Worm (Caenorhabditis elegans) whole organism, L3 larva: Measurements from ENCODE around the gene Y41C4A.11.
A peak's percentile ranks its signal among the peaks of the same experiment; 100 is the strongest.

Experiments used
- aly-2 ChIP-seq: fragments of 150-350 bp; optimal IDR thresholded peaks from 2 replicates; lab custom pipeline; 2014; ENCODE audit warnings: missing biosample characterization, missing genetic modification characterization
- ama-1 ChIP-seq: fragments of 150-350 bp; optimal IDR thresholded peaks from 2 replicates; lab custom pipeline; 2018
- ceh-28 ChIP-seq: fragments of 150-350 bp; optimal IDR thresholded peaks from 2 replicates; lab custom pipeline; 2014; ENCODE audit warnings: missing biosample characterization, missing genetic modification reagents, missing genetic modification characterization
- ceh-82 ChIP-seq: fragments of 150-350 bp; optimal IDR thresholded peaks from 2 replicates; lab custom pipeline; 2014; ENCODE audit warnings: missing biosample characterization, missing genetic modification characterization
- ceh-9 ChIP-seq: sonication (generic microtip); optimal IDR thresholded peaks from 2 replicates; lab custom pipeline; 2018; ENCODE audit warnings: missing biosample characterization, missing genetic modification characterization
- daf-12 ChIP-seq: fragments of 150-350 bp; optimal IDR thresholded peaks from 2 replicates; lab custom pipeline; 2014; ENCODE audit warnings: missing biosample characterization, missing genetic modification reagents, missing genetic modification characterization
- egl-5 ChIP-seq: fragments of 150-350 bp; optimal IDR thresholded peaks from 2 replicates; lab custom pipeline; 2017; ENCODE audit warnings: missing biosample characterization, missing genetic modification reagents, missing genetic modification characterization, inconsistent platforms
- elt-1 ChIP-seq: fragments of 150-350 bp; optimal IDR thresholded peaks from 2 replicates; lab custom pipeline; 2014; ENCODE audit warnings: missing biosample characterization, missing genetic modification characterization
- elt-2 ChIP-seq: sonication (generic microtip); optimal IDR thresholded peaks from 2 replicates; lab custom pipeline; 2016; ENCODE audit warnings: missing genetic modification reagents, mild to moderate bottlenecking, missing genetic modification characterization, missing compliant biosample characterization
- elt-3 ChIP-seq, 3 experiments: fragments of 150-350 bp in 1 of 3; sonication (generic microtip) in 2 of 3; optimal IDR thresholded peaks; 2 replicates in 2 of 3; 4 replicates in 1 of 3; lab custom pipeline; 2014 to 2017; ENCODE audit warnings: missing biosample characterization in 3 of 3, missing genetic modification characterization in 3 of 3
- eor-1 ChIP-seq, 2 experiments: fragments of 150-350 bp; optimal IDR thresholded peaks; 2 replicates each; lab custom pipeline; 2014 to 2018; ENCODE audit warnings: missing biosample characterization in 2 of 2, missing genetic modification characterization in 2 of 2
- fos-1 ChIP-seq: fragments of 150-350 bp; optimal IDR thresholded peaks from 2 replicates; lab custom pipeline; 2014; ENCODE audit warnings: missing biosample characterization, missing genetic modification characterization
- hmg-11 ChIP-seq: sonication (generic microtip); optimal IDR thresholded peaks from 2 replicates; lab custom pipeline; 2016; ENCODE audit warnings: missing genetic modification characterization, missing compliant biosample characterization
- jun-1 ChIP-seq: fragments of 150-350 bp; optimal IDR thresholded peaks from 2 replicates; lab custom pipeline; 2014; ENCODE audit warnings: missing biosample characterization, missing genetic modification reagents, missing genetic modification characterization
- lin-15B ChIP-seq: fragments of 150-350 bp; optimal IDR thresholded peaks from 2 replicates; lab custom pipeline; 2014; ENCODE audit warnings: missing biosample characterization, missing genetic modification characterization
- lsy-12 ChIP-seq: sonication (generic microtip); optimal IDR thresholded peaks from 2 replicates; lab custom pipeline; 2016; ENCODE audit warnings: mild to moderate bottlenecking, missing genetic modification characterization, missing compliant biosample characterization
- nfya-1 ChIP-seq: sonication (generic microtip); optimal IDR thresholded peaks from 2 replicates; lab custom pipeline; 2017; ENCODE audit warnings: missing genetic modification characterization, mild to moderate bottlenecking, missing compliant biosample characterization, antibody characterized with exemption, moderate library complexity; ENCODE audit not compliant: insufficient read depth
- nhr-11 ChIP-seq: fragments of 150-350 bp; optimal IDR thresholded peaks from 2 replicates; lab custom pipeline; 2014; ENCODE audit warnings: missing biosample characterization, missing genetic modification characterization
- nhr-23 ChIP-seq: fragments of 150-350 bp; optimal IDR thresholded peaks from 2 replicates; lab custom pipeline; 2014; ENCODE audit warnings: missing biosample characterization, missing genetic modification reagents, missing genetic modification characterization
- nhr-237 ChIP-seq: fragments of 150-350 bp; optimal IDR thresholded peaks from 2 replicates; lab custom pipeline; 2014; ENCODE audit warnings: missing biosample characterization, missing genetic modification characterization
- nhr-28 ChIP-seq: fragments of 150-350 bp; optimal IDR thresholded peaks from 2 replicates; lab custom pipeline; 2014; ENCODE audit warnings: missing biosample characterization, missing genetic modification characterization
- nhr-67 ChIP-seq: fragments of 150-350 bp; optimal IDR thresholded peaks from 2 replicates; lab custom pipeline; 2014; ENCODE audit warnings: missing biosample characterization, missing genetic modification characterization
- nhr-77 ChIP-seq: fragments of 150-350 bp; optimal IDR thresholded peaks from 2 replicates; lab custom pipeline; 2014; ENCODE audit warnings: missing biosample characterization, missing genetic modification characterization
- pqm-1 ChIP-seq: fragments of 150-350 bp; optimal IDR thresholded peaks from 2 replicates; lab custom pipeline; 2017; ENCODE audit warnings: missing biosample characterization, missing genetic modification characterization, inconsistent platforms
- sea-2 ChIP-seq: fragments of 150-350 bp; sonication (generic microtip); optimal IDR thresholded peaks from 4 replicates; lab custom pipeline; 2014; ENCODE audit warnings: missing biosample characterization, missing genetic modification reagents, missing genetic modification characterization
- skn-1 ChIP-seq: fragments of 150-350 bp; optimal IDR thresholded peaks from 2 replicates; lab custom pipeline; 2014; ENCODE audit warnings: missing biosample characterization, missing genetic modification characterization
- tbx-2 ChIP-seq: sonication (generic microtip); optimal IDR thresholded peaks from 2 replicates; lab custom pipeline; 2016; ENCODE audit warnings: mild to moderate bottlenecking, missing genetic modification characterization, missing compliant biosample characterization
- unc-62 ChIP-seq: fragments of 150-350 bp; sonication (generic microtip); optimal IDR thresholded peaks from 4 replicates; lab custom pipeline; 2014; ENCODE audit warnings: missing biosample characterization, missing genetic modification reagents, missing genetic modification characterization
- zag-1 ChIP-seq: fragments of 150-350 bp; optimal IDR thresholded peaks from 2 replicates; lab custom pipeline; 2014; ENCODE audit warnings: missing biosample characterization, missing genetic modification characterization
- ztf-11 ChIP-seq: fragments of 150-350 bp; optimal IDR thresholded peaks from 2 replicates; lab custom pipeline; 2014; ENCODE audit warnings: missing biosample characterization, missing genetic modification characterization

Y41C4A.11 gene

DNA sequence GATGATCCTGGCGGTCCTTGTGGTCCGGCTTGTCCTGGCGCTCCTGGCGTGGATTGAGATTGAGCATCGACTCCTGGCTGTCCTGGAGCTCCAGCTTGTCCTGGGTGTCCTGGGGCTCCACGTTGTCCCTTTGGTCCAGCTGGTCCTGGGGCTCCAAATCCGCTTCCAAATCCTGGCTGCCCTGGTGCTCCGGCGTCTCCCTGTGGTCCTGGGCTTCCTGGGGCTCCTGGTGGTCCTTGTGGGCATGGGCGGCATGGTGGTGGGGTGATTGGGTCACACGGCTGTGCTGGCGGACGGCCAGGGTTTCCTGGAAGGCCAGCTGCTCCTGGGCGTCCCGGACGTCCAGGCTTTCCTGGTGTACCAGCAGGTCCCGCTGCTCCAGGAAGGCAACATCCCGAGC is 13.7 kb upstream of the Y41C4A.11 start:
- TF ChIP-seq hmg-11 (tag; lab: Kevin White, UChicago) (no peak), ama-1 (lab: Kevin White, UChicago) (no peak), zag-1 (no peak), aly-2 (tag; lab: Kevin White, UChicago) (no peak), pqm-1 (tag; lab: Kevin White, UChicago) (no peak), ztf-11 (tag; lab: Kevin White, UChicago) (no peak), nfya-1 (tag; lab: Kevin White, UChicago) (no peak), jun-1 (tag; lab: Kevin White, UChicago) (no peak), ceh-82 (tag; lab: Kevin White, UChicago) (no peak), lsy-12 (tag; lab: Kevin White, UChicago) (no peak), nhr-237 (tag; lab: Kevin White, UChicago) (no peak)

DNA sequence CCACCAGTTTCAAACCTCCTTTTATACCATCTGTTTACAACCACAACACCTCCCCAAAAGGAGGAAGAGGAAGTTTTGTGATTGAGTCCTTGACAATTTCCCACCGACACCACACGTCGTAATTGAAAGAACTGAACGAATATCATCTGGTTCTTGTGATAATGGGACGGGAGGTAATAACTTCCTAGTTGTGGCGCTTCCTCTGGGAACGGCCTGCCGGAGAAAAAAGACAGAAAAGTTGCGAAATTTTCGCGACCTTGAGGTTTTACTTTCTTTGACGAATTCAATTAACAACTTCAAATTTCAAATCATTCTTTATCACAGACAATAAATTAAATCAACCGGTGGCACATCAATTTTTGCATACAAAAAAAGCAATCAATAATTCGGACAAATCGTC is 13.0 kb upstream of the Y41C4A.11 start, which contains the start of gene col-96:
TSS of gene col-96 (minus strand) at position 101 of the 400 bp plus-strand sequence.
- TF ChIP-seq nhr-23 (tag; lab: Kevin White, UChicago) (peak; percentile 15), ceh-28 (tag; lab: Kevin White, UChicago) (peak; percentile 13), elt-1 (tag; lab: Kevin White, UChicago) (no peak)
- TF ChIP-seq, all 47 proteins: peak for 2

DNA sequence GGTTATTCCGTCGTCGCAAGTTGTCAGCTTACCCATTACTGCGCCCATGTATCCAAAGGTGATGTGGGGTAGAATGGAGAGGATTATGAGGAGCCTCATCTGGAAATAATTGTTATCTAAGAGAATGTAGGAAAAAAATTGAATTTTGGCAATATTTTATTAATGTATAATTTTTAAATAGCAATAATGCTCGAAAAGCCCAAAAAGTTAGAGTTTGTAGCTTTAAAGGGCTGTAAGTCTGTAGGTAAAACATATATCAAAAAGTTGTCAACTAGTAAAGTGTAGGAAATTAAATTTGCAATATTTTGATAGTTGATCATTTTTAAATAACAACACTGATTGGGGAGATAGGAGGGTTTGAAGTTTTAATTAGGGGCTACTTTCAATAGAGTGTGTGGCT is 10.9 kb upstream of the Y41C4A.11 start, which contains the start of gene Y41C4A.8:
TSS of gene Y41C4A.8 (minus strand) at position 101 of the 400 bp plus-strand sequence.
- TF ChIP-seq elt-2 (tag; lab: Kevin White, UChicago): no peak

DNA sequence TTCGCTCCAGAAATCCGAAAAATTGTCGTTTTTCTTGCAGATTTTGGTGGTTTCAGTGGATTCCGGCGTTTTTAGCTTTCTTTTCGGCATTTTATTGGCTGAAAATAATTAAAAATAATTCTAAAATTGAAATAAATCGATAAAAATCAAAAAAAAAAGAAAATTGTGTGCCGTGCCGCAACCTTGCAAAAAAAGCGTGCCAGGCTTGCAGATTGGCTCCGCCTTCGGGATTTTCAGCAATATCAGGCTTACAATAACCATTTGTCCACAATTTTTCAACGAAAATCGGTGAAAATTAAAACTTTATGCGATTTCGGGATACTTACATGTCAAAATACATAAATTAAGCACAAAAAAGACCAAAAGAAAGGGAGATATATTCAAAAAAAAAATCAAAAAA is 1.1 kb upstream of the Y41C4A.11 start, which contains the start of gene Y41C4A.9:
TSS of gene Y41C4A.9 (minus strand) at position 98 of the 400 bp plus-strand sequence.
- TF ChIP-seq tbx-2 (tag; lab: Kevin White, UChicago): no peak
- no peak for TF ChIP-seq lin-15B (tag; lab: Kevin White, UChicago)
- no peak for TF ChIP-seq fos-1 (tag; lab: Kevin White, UChicago)
- TF ChIP-seq nhr-77 (tag; lab: Kevin White, UChicago): no peak
- no peak for TF ChIP-seq nhr-28 (tag; lab: Kevin White, UChicago)
- TF ChIP-seq unc-62: no peak
- TF ChIP-seq zag-1: no peak

DNA sequence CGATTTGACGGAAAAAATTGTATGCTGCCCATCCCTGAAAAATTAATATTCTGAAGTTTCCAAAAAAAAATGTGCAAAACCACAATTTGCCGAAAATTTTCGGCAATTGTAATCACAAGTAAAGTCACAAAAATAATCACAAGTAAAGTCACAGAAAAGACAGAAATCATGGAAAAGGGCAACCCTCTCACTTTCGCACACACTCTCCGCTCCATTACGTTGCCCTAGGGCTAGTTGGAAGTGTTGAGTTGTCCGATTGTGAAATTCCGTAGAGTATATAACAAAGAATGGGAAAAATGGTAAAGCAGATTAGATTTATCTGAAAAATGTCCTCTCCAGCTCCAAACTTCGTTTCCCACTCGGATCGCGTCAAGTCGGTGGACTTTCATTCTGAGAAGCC is 1.7 kb downstream of the Y41C4A.11 start, which contains the start of gene Y41C4A.32:
TSS of gene Y41C4A.32 (plus strand) at position 302 of the 400 bp plus-strand sequence.
- TF ChIP-seq elt-1 (tag; lab: Kevin White, UChicago) (no peak), jun-1 (tag; lab: Kevin White, UChicago) (no peak), egl-5 (tag; lab: Kevin White, UChicago) (no peak), sea-2 (GFP tag; lab: Kevin White, UChicago) (no peak), ceh-9 (no peak), nhr-11 (tag; lab: Kevin White, UChicago) (no peak), nhr-77 (tag; lab: Kevin White, UChicago) (no peak), ama-1 (lab: Kevin White, UChicago) (no peak), nhr-67 (tag; lab: Kevin White, UChicago) (no peak), nhr-237 (tag; lab: Kevin White, UChicago) (no peak), lsy-12 (tag; lab: Kevin White, UChicago) (no peak), lin-15B (tag; lab: Kevin White, UChicago) (no peak), skn-1 (no peak), unc-62 (no peak), elt-3 (tag; optimal IDR thresholded peaks at IDR 0.05; lab: Kevin White, UChicago) (no peak)
- TF ChIP-seq, all 47 proteins: peak for 0

DNA sequence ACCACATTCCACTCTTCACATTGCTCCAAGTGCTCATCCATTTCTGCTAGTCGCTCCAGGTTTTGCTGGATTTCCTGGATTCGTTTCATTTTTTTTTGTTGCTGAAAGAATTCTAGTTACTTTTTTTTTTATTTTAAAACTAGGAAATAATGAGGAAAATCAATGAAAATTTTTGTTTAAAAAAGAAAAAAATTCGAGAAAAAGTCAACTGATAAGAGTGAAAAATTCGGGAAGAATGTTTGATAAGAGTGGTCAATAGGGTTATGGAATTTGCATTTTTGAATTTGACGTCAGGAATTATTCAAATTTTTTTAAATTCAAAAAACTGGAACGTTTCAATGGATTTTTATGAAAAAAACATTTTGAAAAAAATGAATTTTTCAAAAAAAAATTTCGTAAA is 6.9 kb downstream of the Y41C4A.11 start, which contains the start of gene Y41C4A.12:
TSS of gene Y41C4A.12 (minus strand) at position 101 of the 400 bp plus-strand sequence.
- TF ChIP-seq nhr-67 (tag; lab: Kevin White, UChicago): no peak
- no peak for TF ChIP-seq nhr-28 (tag; lab: Kevin White, UChicago)
- TF ChIP-seq unc-62: no peak
- no peak for TF ChIP-seq eor-1 (tag; optimal IDR thresholded peaks at IDR 0.05; lab: Kevin White, UChicago)
- TF ChIP-seq ceh-9: no peak
- TF ChIP-seq, all 47 proteins: peak for 0

DNA sequence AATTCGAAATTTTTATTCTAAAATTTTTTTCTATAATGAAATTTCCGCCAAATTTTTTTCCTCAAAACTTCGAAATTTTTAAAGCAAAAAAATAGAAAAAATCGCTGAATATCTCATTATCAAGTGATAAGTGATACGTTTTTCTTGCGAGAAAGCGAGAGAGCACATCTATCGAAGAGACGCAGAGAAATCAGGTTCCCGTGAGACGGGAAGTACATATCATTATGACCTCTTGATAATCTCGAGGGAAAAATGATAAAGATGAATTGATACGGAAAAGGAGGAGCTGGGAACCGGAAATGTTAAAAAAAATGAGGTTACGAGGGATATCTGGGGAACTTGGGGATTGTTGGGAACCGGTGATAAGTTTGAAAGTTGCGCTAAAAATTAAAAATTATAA is 7.3 kb downstream of the Y41C4A.11 start:
- no peak for TF ChIP-seq daf-12 (tag; lab: Kevin White, UChicago)
- no peak for TF ChIP-seq unc-62
- TF ChIP-seq hmg-11 (tag; lab: Kevin White, UChicago): peak; percentile 5
- no peak for TF ChIP-seq nhr-28 (tag; lab: Kevin White, UChicago)
- TF ChIP-seq pqm-1 (tag; lab: Kevin White, UChicago): no peak
- peak; percentile 49 for TF ChIP-seq nhr-23 (tag; lab: Kevin White, UChicago)
- peak in 2 of 3 experiments; percentile 87 to 91 for TF ChIP-seq elt-3 (tag; optimal IDR thresholded peaks at IDR 0.05; lab: Kevin White, UChicago)
- peak; percentile 74 for TF ChIP-seq elt-2 (tag; lab: Kevin White, UChicago)
- TF ChIP-seq ceh-28 (tag; lab: Kevin White, UChicago): no peak
- TF ChIP-seq, all 47 proteins: peak for 4
